1 worm cellular context compared by ENCODE assay signal in the genomic region with DNA sequence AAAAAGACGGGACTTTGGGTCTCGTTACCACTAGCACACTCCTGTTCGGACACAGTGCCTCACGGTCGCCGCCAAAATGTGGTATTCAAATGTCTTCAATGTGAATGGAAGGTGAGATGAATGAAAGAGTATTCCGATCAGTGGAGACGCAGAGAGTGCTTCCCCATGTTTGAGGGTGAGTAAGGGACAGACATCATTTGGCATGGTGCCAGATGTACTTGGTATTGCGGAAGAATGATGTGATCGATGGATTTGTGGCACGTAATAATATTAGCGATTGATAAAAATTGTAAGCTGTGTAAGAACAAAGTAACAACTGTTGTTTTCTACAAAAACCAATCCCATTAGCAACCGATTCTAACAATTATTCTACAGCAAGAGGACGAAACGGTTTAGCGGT.
TF ChIP-seq lines count a peak whose summit lies in the region.

No protein-coding gene starts in this region.

TF ChIP-seq in whole organism, L1 larva, 84 proteins besides CTCF, POLR2A, EP300 and RAD21 (continued from another document):
- TF ChIP-seq alr-1 (tag; optimal IDR thresholded peaks at IDR 0.05; lab: Kevin White, UChicago; ENCODE audit: borderline replicate concordance) (no peak), xbp-1 (tag; optimal IDR thresholded peaks at IDR 0.05; lab: Kevin White, UChicago) (no peak), efl-1 (optimal IDR thresholded peaks at IDR 0.05; lab: Kevin White, UChicago) (no peak), efl-1 (GFP tag; optimal IDR thresholded peaks at IDR 0.05 in 1 of 2; lab: Kevin White, UChicago) (peak in 1 of 2 experiments; percentile 55), nhr-12 (tag; optimal IDR thresholded peaks at IDR 0.05; lab: Kevin White, UChicago) (no peak), ceh-82 (tag; optimal IDR thresholded peaks at IDR 0.05; lab: Kevin White, UChicago) (no peak), ceh-8 (GFP tag; optimal IDR thresholded peaks at IDR 0.05; lab: Kevin White, UChicago) (no peak), nhr-19 (GFP tag; conservative IDR thresholded peaks at IDR 0.05; lab: Robert Waterston, UW) (no peak), unc-86 (tag; optimal IDR thresholded peaks at IDR 0.05; lab: Kevin White, UChicago) (no peak), skn-1 (tag; optimal IDR thresholded peaks at IDR 0.05; lab: Kevin White, UChicago) (no peak), tlp-1 (tag; optimal IDR thresholded peaks at IDR 0.05; lab: Kevin White, UChicago) (no peak), hlh-17 (GFP tag; optimal IDR thresholded peaks at IDR 0.05; lab: Kevin White, UChicago; ENCODE audit: borderline replicate concordance) (no peak)
